Fruit fly (Drosophila melanogaster) whole organism: Measurements from ENCODE around the gene Lst8.

Experiments
- CG8478 ChIP-seq: fragments of >200 bp; optimal IDR thresholded peaks from 2 replicates; lab custom pipeline; 2018; ENCODE audit warnings: inconsistent platforms
- Dll ChIP-seq: fragments of >200 bp; optimal IDR thresholded peaks from 2 replicates; lab custom pipeline; 2017
- EcR ChIP-seq, 2 experiments: fragments of >200 bp; optimal IDR thresholded peaks; 2 replicates each; lab custom pipeline; 2017; ENCODE audit warnings: missing biosample characterization in 2 of 2, missing genetic modification characterization in 2 of 2, missing genetic modification reagents in 2 of 2
- pan ChIP-seq: fragments of >200 bp; optimal IDR thresholded peaks from 2 replicates; lab custom pipeline; 2017
- psq ChIP-seq: fragments of >200 bp; optimal IDR thresholded peaks from 2 replicates; lab custom pipeline; 2017
- usp ChIP-seq: fragments of >200 bp; optimal IDR thresholded peaks from 2 replicates; lab custom pipeline; 2017; ENCODE audit warnings: missing biosample characterization, missing genetic modification characterization, mixed read lengths

Gene Lst8

DNA sequence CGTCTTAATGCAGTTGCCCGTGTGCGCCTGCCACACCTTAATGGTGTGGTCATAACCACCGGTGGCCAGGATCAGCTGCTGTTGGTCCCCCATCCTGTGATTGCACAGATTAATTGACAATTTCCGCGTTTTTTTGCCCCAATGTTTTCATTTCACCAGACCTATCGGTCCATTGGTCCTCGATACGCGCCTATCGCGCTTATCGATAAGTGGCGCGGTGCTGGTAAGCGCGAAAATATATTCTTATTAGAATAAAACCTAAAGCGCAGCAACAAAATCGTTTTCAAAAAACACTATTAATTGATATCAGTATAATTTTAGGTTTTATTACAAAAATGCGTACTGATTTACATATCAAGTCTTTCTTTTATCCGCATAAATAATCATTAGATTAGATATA lies at the start of gene Lst8:
Gene Lst8, minus strand, starts transcription at position 187 of the 400 bp plus-strand sequence.
- TF ChIP-seq Dll (lab: Kevin White, UChicago), result no peak
- TF ChIP-seq usp (GFP tag; lab: Kevin White, UChicago), result no peak
- no peak for TF ChIP-seq psq (lab: Kevin White, UChicago)
- TF ChIP-seq CG8478 (lab: Kevin White, UChicago), result no peak
- no peak for TF ChIP-seq pan (lab: Kevin White, UChicago)
- no peak for TF ChIP-seq EcR (GFP tag; optimal IDR thresholded peaks at IDR 0.05; lab: Kevin White, UChicago)

- TF ChIP-seq pan (lab: Kevin White, UChicago) (no peak), Dll (lab: Kevin White, UChicago) (no peak), EcR (GFP tag; optimal IDR thresholded peaks at IDR 0.05; lab: Kevin White, UChicago) (peak; percentile 31 to 80), CG8478 (lab: Kevin White, UChicago) (no peak)
Observed at dm6 chrX:9653986-9654688, 48.4 kb upstream of the Lst8 start.

dm6 chrX:9653242-9653641 lies 47.5 kb upstream of the Lst8 start:
- TF ChIP-seq EcR (GFP tag; optimal IDR thresholded peaks at IDR 0.05; lab: Kevin White, UChicago), result no peak
- TF ChIP-seq usp (GFP tag; lab: Kevin White, UChicago), result no peak
- TF ChIP-seq pan (lab: Kevin White, UChicago), result no peak
- TF ChIP-seq Dll (lab: Kevin White, UChicago), result no peak
- TF ChIP-seq CG8478 (lab: Kevin White, UChicago), result no peak
- no peak for TF ChIP-seq psq (lab: Kevin White, UChicago)

- no peak for TF ChIP-seq EcR (GFP tag; optimal IDR thresholded peaks at IDR 0.05; lab: Kevin White, UChicago)
- no peak for TF ChIP-seq Dll (lab: Kevin White, UChicago)
- TF ChIP-seq psq (lab: Kevin White, UChicago), result no peak
- TF ChIP-seq CG8478 (lab: Kevin White, UChicago), result no peak
- no peak for TF ChIP-seq usp (GFP tag; lab: Kevin White, UChicago)
Observed at dm6 chrX:9652006-9652405, 46.2 kb upstream of the Lst8 start.

DNA sequence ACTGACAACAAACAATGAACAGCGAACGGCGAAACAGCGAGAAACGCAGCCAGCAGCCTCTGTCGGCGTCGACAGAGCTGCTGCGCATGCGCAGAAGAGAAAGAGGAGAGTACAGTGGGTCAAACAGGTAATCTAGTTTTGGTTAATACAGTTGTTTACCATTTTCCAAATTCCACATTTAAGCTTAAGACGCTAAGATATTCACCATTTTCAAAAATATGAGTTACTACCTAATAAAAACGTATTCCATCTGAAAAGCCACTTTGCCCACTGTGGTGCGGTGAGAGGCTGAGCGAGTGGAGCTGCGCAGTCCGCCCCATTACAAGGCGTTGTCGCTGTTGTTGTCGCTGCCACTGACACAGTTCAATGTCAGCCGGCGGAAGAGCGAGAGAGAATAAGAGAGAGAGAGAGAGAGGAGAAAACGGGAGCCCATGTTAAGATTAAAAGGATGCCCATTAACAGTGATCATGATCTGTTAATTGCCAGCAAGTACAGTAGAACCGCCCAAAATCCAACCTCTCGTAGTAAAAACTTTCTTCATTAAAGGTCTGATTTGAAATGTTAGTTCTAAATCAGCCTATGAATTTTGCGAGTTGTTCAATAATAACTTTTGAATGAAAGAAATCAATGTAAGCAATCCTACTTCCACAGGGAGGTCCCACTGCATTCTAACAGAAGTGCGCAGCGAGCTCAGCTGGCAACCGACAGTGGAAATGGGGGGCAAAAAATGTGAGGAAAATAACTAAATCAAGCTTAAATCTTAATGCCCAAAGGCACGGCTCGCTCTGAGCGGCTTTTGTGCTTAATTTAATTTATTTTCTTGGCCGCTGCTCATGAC lies 45.2 kb upstream of the Lst8 start:
- TF ChIP-seq EcR (GFP tag; optimal IDR thresholded peaks at IDR 0.05; lab: Kevin White, UChicago), result peak in 1 of 2 experiments; percentile 56
- TF ChIP-seq Dll (lab: Kevin White, UChicago), result no peak

- TF ChIP-seq pan (lab: Kevin White, UChicago) (no peak), EcR (GFP tag; optimal IDR thresholded peaks at IDR 0.05; lab: Kevin White, UChicago) (no peak), usp (GFP tag; lab: Kevin White, UChicago) (no peak), psq (lab: Kevin White, UChicago) (no peak), Dll (lab: Kevin White, UChicago) (no peak), CG8478 (lab: Kevin White, UChicago) (no peak)
Observed at dm6 chrX:9650048-9650447, 44.3 kb upstream of the Lst8 start.

dm6 chrX:9647067-9647466 lies 41.3 kb upstream of the Lst8 start:
- TF ChIP-seq usp (GFP tag; lab: Kevin White, UChicago), result no peak
- no peak for TF ChIP-seq pan (lab: Kevin White, UChicago)
- TF ChIP-seq EcR (GFP tag; optimal IDR thresholded peaks at IDR 0.05; lab: Kevin White, UChicago), result no peak
- TF ChIP-seq psq (lab: Kevin White, UChicago), result no peak
- no peak for TF ChIP-seq Dll (lab: Kevin White, UChicago)
- TF ChIP-seq CG8478 (lab: Kevin White, UChicago), result no peak

dm6 chrX:9646022-9646421 lies 40.3 kb upstream of the Lst8 start:
- TF ChIP-seq CG8478 (lab: Kevin White, UChicago), result no peak
- peak; percentile 97 to 98 for TF ChIP-seq EcR (GFP tag; optimal IDR thresholded peaks at IDR 0.05; lab: Kevin White, UChicago)

- TF ChIP-seq pan (lab: Kevin White, UChicago) (no peak), CG8478 (lab: Kevin White, UChicago) (no peak), EcR (GFP tag; optimal IDR thresholded peaks at IDR 0.05; lab: Kevin White, UChicago) (no peak), Dll (lab: Kevin White, UChicago) (no peak), psq (lab: Kevin White, UChicago) (no peak), usp (GFP tag; lab: Kevin White, UChicago) (no peak)
Observed at dm6 chrX:9644828-9645227, 39.1 kb upstream of the Lst8 start.

dm6 chrX:9641184-9641772 lies 35.5 kb upstream of the Lst8 start:
- TF ChIP-seq CG8478 (lab: Kevin White, UChicago) (no peak), pan (lab: Kevin White, UChicago) (no peak), Dll (lab: Kevin White, UChicago) (no peak), EcR (GFP tag; optimal IDR thresholded peaks at IDR 0.05; lab: Kevin White, UChicago) (no peak), psq (lab: Kevin White, UChicago) (no peak), usp (GFP tag; lab: Kevin White, UChicago) (no peak)

- TF ChIP-seq Dll (lab: Kevin White, UChicago), result no peak
- TF ChIP-seq CG8478 (lab: Kevin White, UChicago), result no peak
- TF ChIP-seq psq (lab: Kevin White, UChicago), result no peak
- TF ChIP-seq pan (lab: Kevin White, UChicago), result no peak
- TF ChIP-seq EcR (GFP tag; optimal IDR thresholded peaks at IDR 0.05; lab: Kevin White, UChicago), result no peak
- TF ChIP-seq usp (GFP tag; lab: Kevin White, UChicago), result no peak
Observed at dm6 chrX:9640690-9641149, 35.0 kb upstream of the Lst8 start.
